Worm (Caenorhabditis elegans) whole organism, early embryonic: ENCODE measurements around the gene Y6E2A.1.
"Not testable (repeated sequence)": the region's sequence is repeated elsewhere in the genome, so short reads cannot be mapped to it uniquely, and the experiment has no call there.

ENCODE experiments used
- B0310.2 ChIP-seq: sonication (generic microtip); optimal IDR thresholded peaks from 2 replicates; lab custom pipeline; 2016; ENCODE audit warnings: mild to moderate bottlenecking, missing genetic modification characterization, missing compliant biosample characterization
- F13C5.2 ChIP-seq: sonication (generic microtip); optimal IDR thresholded peaks from 2 replicates; lab custom pipeline; 2017; ENCODE audit warnings: mild to moderate bottlenecking, missing genetic modification characterization, inconsistent platforms, missing compliant biosample characterization
- aly-1 ChIP-seq: sonication (generic microtip); optimal IDR thresholded peaks from 2 replicates; lab custom pipeline; 2016; ENCODE audit warnings: missing genetic modification characterization, missing compliant biosample characterization
- ama-1 ChIP-seq: fragments of 150-350 bp; optimal IDR thresholded peaks from 2 replicates; lab custom pipeline; 2014
- ceh-13 ChIP-seq: fragments of 200-800 bp; sonication (Bioruptor generic); optimal IDR thresholded peaks from 2 replicates; lab custom pipeline; 2018; ENCODE audit warnings: mild to moderate bottlenecking, missing genetic modification characterization, missing compliant biosample characterization
- ceh-36 ChIP-seq: sonication (generic microtip); optimal IDR thresholded peaks from 2 replicates; lab custom pipeline; 2016; ENCODE audit warnings: missing genetic modification characterization, inconsistent platforms, missing compliant biosample characterization
- ets-7 ChIP-seq: sonication (generic microtip); optimal IDR thresholded peaks from 2 replicates; lab custom pipeline; 2016; ENCODE audit warnings: missing genotype, missing genetic modification characterization, missing compliant biosample characterization
- flt-1 ChIP-seq: fragments of 200-800 bp; sonication (Bioruptor generic); IDR thresholded peaks from 2 replicates; pipeline ENCODE4 v1.3.6; 2022; ENCODE audit warnings: missing genetic modification characterization, missing compliant biosample characterization
- hmbx-1 ChIP-seq: sonication (generic microtip); optimal IDR thresholded peaks from 2 replicates; lab custom pipeline; 2016; ENCODE audit warnings: mild to moderate bottlenecking, missing genetic modification characterization, missing compliant biosample characterization
- hmg-4 ChIP-seq: fragments of 200-800 bp; sonication (Bioruptor generic); optimal IDR thresholded peaks from 2 replicates; lab custom pipeline; 2018; ENCODE audit warnings: mild to moderate bottlenecking, missing genetic modification characterization, missing compliant biosample characterization
- hnd-1 ChIP-seq: sonication (generic microtip); optimal IDR thresholded peaks from 2 replicates; lab custom pipeline; 2016; ENCODE audit warnings: missing genetic modification characterization, missing compliant biosample characterization
- pes-1 ChIP-seq: fragments of 200-800 bp; sonication (Bioruptor generic); IDR thresholded peaks from 2 replicates; pipeline ENCODE4 v1.3.6; 2022; ENCODE audit warnings: missing genetic modification reagents, missing genetic modification characterization, missing compliant biosample characterization
- scrt-1 ChIP-seq: fragments of 200-800 bp; sonication (Bioruptor generic); IDR thresholded peaks from 2 replicates; pipeline ENCODE4 v1.3.6; 2022; ENCODE audit warnings: missing genetic modification characterization, missing compliant biosample characterization
- sea-1 ChIP-seq: fragments of 200-800 bp; sonication (Bioruptor generic); conservative IDR thresholded peaks from 2 replicates; pipeline ENCODE4 v1.3.6; 2022; ENCODE audit warnings: missing genetic modification characterization, missing compliant biosample characterization
- tbx-11 ChIP-seq: fragments of 200-800 bp; sonication (Bioruptor generic); IDR thresholded peaks from 2 replicates; pipeline ENCODE4 v1.3.6; 2022; ENCODE audit warnings: missing genetic modification characterization, missing compliant biosample characterization
- tbx-37 ChIP-seq: fragments of 200-800 bp; sonication (Bioruptor generic); conservative IDR thresholded peaks from 2 replicates; pipeline ENCODE4 v1.3.6; 2022; ENCODE audit warnings: missing genetic modification reagents, missing genetic modification characterization, missing compliant biosample characterization
- tra-4 ChIP-seq: sonication (generic microtip); optimal IDR thresholded peaks from 2 replicates; lab custom pipeline; 2017; ENCODE audit warnings: missing genetic modification characterization, missing compliant biosample characterization

The Y6E2A.1 gene

ce11 chrV:15685599-15685998 is 24.7 kb downstream of the Y6E2A.1 start, which contains the start of gene nhr-196:
Gene nhr-196, plus strand, starts transcription at chrV:15685716.
- no peak for TF ChIP-seq tbx-37

DNA sequence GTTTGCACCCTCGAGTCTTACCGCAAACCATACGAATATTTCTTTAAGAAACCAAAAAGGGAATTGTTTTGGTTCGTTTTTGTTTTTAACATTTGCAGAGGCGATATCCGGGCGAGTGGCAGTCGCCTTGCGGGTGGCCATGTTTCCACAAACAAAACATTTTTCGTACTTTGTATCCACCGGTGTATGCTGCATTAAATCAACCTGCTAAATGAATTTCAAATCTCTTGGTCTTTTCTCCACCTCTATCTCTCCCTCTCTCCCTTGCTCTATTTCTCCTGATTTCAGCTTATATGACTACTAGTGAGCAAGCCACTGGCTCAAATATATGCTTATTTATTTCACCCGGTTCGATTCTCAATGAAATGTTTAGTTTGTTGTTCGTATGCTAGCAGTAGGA is 33.1 kb downstream of the Y6E2A.1 start, which contains the start of gene nhr-52:
nhr-52 (plus strand) TSS at position 301 of the 400 bp plus-strand sequence.
- TF ChIP-seq F13C5.2 (tag; lab: Kevin White, UChicago) (no peak), ceh-13 (GFP tag; lab: Kevin White, UChicago) (no peak), B0310.2 (tag; lab: Kevin White, UChicago) (no peak)

DNA sequence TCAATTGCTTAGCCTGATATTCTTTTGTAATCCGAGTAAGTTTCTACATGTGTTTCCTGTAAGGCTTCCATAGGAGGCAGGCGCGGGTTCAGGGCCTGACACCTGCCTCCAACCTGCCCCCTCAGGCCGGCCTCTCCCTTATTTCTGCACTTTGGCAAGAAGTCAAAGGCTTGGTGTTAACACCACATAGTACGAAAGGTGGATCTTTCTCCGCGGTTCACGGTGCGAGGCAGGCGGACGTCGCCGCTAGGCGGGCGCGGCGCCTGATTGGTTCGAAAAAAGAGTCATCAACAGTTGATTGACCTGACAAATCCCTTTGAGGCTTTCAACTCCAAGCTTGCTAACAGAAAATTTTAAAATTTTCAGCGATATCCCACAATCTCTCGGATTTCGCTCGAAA is 35.4 kb downstream of the Y6E2A.1 start:
- no peak for TF ChIP-seq ets-7 (tag; lab: Kevin White, UChicago)
- TF ChIP-seq B0310.2 (tag; lab: Kevin White, UChicago) = no peak
- no peak for TF ChIP-seq hmbx-1 (tag; lab: Kevin White, UChicago)
- no peak for TF ChIP-seq ceh-36 (tag; lab: Kevin White, UChicago)
- no peak for TF ChIP-seq ama-1 (lab: Kevin White, UChicago)
- no peak for TF ChIP-seq hmg-4 (GFP tag; lab: Kevin White, UChicago)
- no peak for TF ChIP-seq sea-1 (GFP tag; lab: Robert Waterston, UW)
- TF ChIP-seq aly-1 = no peak
- TF ChIP-seq scrt-1 (GFP tag; lab: Robert Waterston, UW) = no peak
- no peak for TF ChIP-seq flt-1 (GFP tag; lab: Robert Waterston, UW)
- TF ChIP-seq tbx-37 = no peak
- TF ChIP-seq hnd-1 (tag; lab: Kevin White, UChicago) = no peak
- TF ChIP-seq F13C5.2 (tag; lab: Kevin White, UChicago) = no peak
- no peak for TF ChIP-seq ceh-13 (GFP tag; lab: Kevin White, UChicago)

DNA sequence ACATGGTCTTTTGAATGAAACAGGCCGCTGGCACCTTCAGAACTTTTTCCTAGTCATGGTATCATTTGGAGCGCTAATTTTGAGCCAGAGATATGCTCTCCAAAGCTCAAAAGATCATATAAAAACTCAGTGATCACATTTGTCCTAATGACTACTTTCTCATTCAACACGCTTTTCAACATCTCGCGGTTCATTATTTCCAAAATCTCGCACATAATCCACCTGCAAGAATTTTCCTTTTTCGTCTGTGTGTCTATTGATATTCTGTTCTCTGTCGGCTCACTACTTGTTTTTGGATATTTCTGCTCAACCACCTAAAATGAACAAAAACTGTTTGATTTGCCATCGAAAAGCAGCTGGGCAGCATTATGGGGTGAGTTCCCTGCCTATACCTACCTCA is 36.6 kb downstream of the Y6E2A.1 start, which contains the start of gene nhr-51:
nhr-51 (plus strand) TSS at position 301 of the 400 bp plus-strand sequence.
- TF ChIP-seq pes-1 (GFP tag; lab: Robert Waterston, UW) (no peak), F13C5.2 (tag; lab: Kevin White, UChicago) (no peak), hmbx-1 (tag; lab: Kevin White, UChicago) (no peak), tra-4 (tag; lab: Kevin White, UChicago) (no peak), flt-1 (GFP tag; lab: Robert Waterston, UW) (no peak), aly-1 (no peak), tbx-11 (GFP tag; lab: Robert Waterston, UW) (no peak), ets-7 (tag; lab: Kevin White, UChicago) (no peak), B0310.2 (tag; lab: Kevin White, UChicago) (no peak), hmg-4 (GFP tag; lab: Kevin White, UChicago) (no peak)

ce11 chrV:15670139-15670538 is 40.2 kb downstream of the Y6E2A.1 start, which contains the start of gene K06B4.15:
Gene K06B4.15, plus strand, starts transcription at chrV:15670439.
- TF ChIP-seq ceh-13 (GFP tag; lab: Kevin White, UChicago); flt-1 (GFP tag; lab: Robert Waterston, UW); aly-1: not testable (repeated sequence)

DNA sequence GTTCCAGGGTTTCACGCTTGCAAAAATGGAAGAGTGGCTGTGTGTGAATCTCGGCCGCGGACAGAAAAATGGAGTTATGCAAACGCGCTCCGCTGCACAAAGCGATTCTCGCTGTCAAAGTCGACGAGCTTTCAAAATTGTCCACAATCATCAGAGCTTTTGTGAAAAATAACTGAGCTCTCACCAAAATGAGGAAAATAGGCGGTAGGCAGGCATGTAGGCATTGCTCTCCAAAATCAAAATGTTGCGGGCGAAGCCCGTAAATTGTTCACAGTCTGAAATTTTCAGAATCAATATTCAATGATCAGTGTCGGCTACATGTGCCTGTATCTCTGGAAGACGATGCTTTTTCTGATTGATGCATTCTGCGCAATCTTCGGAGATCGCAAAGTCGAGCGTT is 41.4 kb downstream of the Y6E2A.1 start, which contains the start of gene K06B4.4:
K06B4.4 (plus strand) TSS at position 301 of the 400 bp plus-strand sequence.
- no peak for TF ChIP-seq tbx-37
- no peak for TF ChIP-seq ets-7 (tag; lab: Kevin White, UChicago)
- TF ChIP-seq tra-4 (tag; lab: Kevin White, UChicago) = no peak
- no peak for TF ChIP-seq aly-1
- no peak for TF ChIP-seq hmg-4 (GFP tag; lab: Kevin White, UChicago)

- TF ChIP-seq hnd-1 (tag; lab: Kevin White, UChicago); tbx-37; B0310.2 (tag; lab: Kevin White, UChicago): not testable (repeated sequence)
Measured at ce11 chrV:15668200-15668599, 42.1 kb downstream of the Y6E2A.1 start, which contains the start of gene F53E4.1. Gene F53E4.1, minus strand, starts transcription at chrV:15668300.

- TF ChIP-seq hnd-1 (tag; lab: Kevin White, UChicago) = no peak
- TF ChIP-seq flt-1 (GFP tag; lab: Robert Waterston, UW) = no peak
- TF ChIP-seq ets-7 (tag; lab: Kevin White, UChicago) = no peak
- no peak for TF ChIP-seq ceh-13 (GFP tag; lab: Kevin White, UChicago)
- no peak for TF ChIP-seq B0310.2 (tag; lab: Kevin White, UChicago)
- TF ChIP-seq ama-1 (lab: Kevin White, UChicago) = no peak
- TF ChIP-seq scrt-1 (GFP tag; lab: Robert Waterston, UW) = no peak
- TF ChIP-seq tra-4 (tag; lab: Kevin White, UChicago) = no peak
- no peak for TF ChIP-seq sea-1 (GFP tag; lab: Robert Waterston, UW)
- TF ChIP-seq pes-1 (GFP tag; lab: Robert Waterston, UW) = no peak
- TF ChIP-seq tbx-37 = no peak
- no peak for TF ChIP-seq hmbx-1 (tag; lab: Kevin White, UChicago)
- TF ChIP-seq tbx-11 (GFP tag; lab: Robert Waterston, UW) = no peak
- TF ChIP-seq aly-1 = no peak
Measured at ce11 chrV:15666718-15667117, 43.6 kb downstream of the Y6E2A.1 start.
